Worm (Caenorhabditis elegans) whole organism, young adult: ENCODE results near the gene C44C10.3.

Experiments used
- him-1 ChIP-seq: sonication (generic microtip); optimal IDR thresholded peaks from 2 replicates; lab custom pipeline; 2016; ENCODE audit warnings: missing genotype, missing genetic modification reagents, missing genetic modification characterization, missing compliant biosample characterization
- tbp1 ChIP-seq: fragments of 200-800 bp; sonication (Bioruptor generic); optimal IDR thresholded peaks from 2 replicates; lab custom pipeline; 2018; ENCODE audit warnings: mild to moderate bottlenecking, missing genetic modification characterization, missing compliant biosample characterization
- unc-130 ChIP-seq: sonication (generic microtip); optimal IDR thresholded peaks from 2 replicates; lab custom pipeline; 2016; ENCODE audit warnings: missing genetic modification reagents, missing genetic modification characterization, missing compliant biosample characterization
- unc-62 ChIP-seq: fragments of 150-350 bp; optimal IDR thresholded peaks from 2 replicates; lab custom pipeline; 2014; ENCODE audit warnings: missing biosample characterization, missing genetic modification reagents, missing genetic modification characterization
- zfh-2 ChIP-seq: fragments of 200-800 bp; sonication (Bioruptor generic); conservative IDR thresholded peaks from 2 replicates; pipeline ENCODE4 v1.3.6; 2022; ENCODE audit warnings: missing genetic modification reagents, missing genetic modification characterization, missing compliant biosample characterization

DNA sequence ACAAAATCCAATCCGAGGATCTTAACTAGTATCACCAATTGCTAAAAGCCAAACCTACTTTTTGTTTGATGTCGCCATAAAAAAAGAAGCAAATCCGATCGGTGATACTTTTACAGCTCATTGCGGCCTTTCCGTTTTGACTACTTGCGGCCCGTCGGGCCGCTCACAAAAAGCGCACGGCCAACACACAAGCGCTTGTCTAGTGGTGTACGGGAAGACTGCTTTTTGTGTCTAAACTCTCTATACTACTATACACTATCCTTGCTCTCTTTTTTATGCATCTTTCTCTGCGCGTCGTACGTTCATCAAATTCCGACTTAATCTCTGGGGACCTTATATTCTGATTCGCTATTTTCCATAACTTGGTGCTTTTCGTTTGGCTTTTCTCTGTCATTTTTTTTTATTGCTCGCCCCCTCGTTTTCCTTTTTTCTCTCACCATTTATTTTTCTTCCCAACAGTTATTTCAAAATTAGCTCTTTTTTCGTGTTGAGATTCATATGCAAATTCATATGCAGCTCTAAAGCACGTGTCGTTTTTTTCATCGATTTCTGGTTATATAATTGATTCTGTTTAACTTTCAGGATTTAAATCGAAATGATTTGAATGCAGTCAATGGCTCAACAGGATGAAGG is 35.7 kb upstream of the C44C10.3 start, which contains the start of gene noca-2:
- TF ChIP-seq unc-62 (GFP tag; lab: Kevin White, UChicago), result no peak
- no peak for TF ChIP-seq him-1 (tag; lab: Kevin White, UChicago)
- no peak for TF ChIP-seq zfh-2 (GFP tag; lab: Robert Waterston, UW)
- TF ChIP-seq unc-130 (GFP tag; lab: Kevin White, UChicago), result no peak
- TF ChIP-seq tbp1 (GFP tag; lab: Kevin White, UChicago), result no peak
